Worm (Caenorhabditis elegans): ENCODE measurements around the gene syf-2.
A peak's percentile ranks its signal among the peaks of the same experiment; 100 is the strongest.

Gene syf-2

DNA sequence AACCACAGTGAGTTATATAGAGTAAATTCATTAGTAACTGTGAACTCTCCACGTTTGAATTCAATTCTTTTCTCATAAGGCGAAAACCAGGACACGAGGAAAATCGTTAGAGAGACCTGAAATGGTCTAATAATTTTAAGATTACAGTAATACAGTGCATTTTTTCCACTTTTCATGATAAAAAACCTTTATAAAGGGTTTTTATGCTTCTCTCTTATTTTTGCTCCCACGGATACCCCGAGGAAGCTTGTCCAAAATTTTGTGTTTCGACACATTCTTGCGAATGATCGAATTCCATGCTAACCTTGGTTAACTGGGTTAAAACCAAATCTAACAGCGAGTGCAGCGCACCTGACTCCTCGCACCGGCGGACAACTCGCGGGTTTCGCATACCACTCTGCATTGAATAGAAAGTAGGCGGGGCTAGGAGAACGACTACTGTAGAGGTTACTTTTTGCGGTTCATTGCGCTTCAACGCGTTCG is 21.6 kb downstream of the syf-2 start (continued):
- peak; percentile 60; the same call in 1 of the 2 replicates for TF ChIP-seq egl-43 (GFP tag; IDR thresholded peaks at IDR 0.05)
- no peak for TF ChIP-seq pqm-1 (tag; optimal IDR thresholded peaks at IDR 0.05)
- peak in 1 of 2 experiments; percentile 56 for TF ChIP-seq lsy-2 (tag; optimal IDR thresholded peaks at IDR 0.05)
- TF ChIP-seq zip-2 (tag; optimal IDR thresholded peaks at IDR 0.05): no peak
- TF ChIP-seq dmd-9 (GFP tag; IDR thresholded peaks at IDR 0.05): no peak
- peak; percentile 35 for TF ChIP-seq unc-130 (GFP tag; optimal IDR thresholded peaks at IDR 0.05)
- TF ChIP-seq zfp-3 (GFP tag; conservative IDR thresholded peaks at IDR 0.05): no peak
- no peak for TF ChIP-seq ZK546.5 (tag; optimal IDR thresholded peaks at IDR 0.05)
- no peak for TF ChIP-seq unc-62 (GFP tag; optimal IDR thresholded peaks at IDR 0.05 in 1 of 2)
- TF ChIP-seq unc-62 (tag; optimal IDR thresholded peaks at IDR 0.05): no peak
- TF ChIP-seq ceh-28 (tag; optimal IDR thresholded peaks at IDR 0.05): no peak
- TF ChIP-seq F37D6.2 (tag; optimal IDR thresholded peaks at IDR 0.05): no peak
- TF ChIP-seq skn-1 (tag; optimal IDR thresholded peaks at IDR 0.05): no peak
- TF ChIP-seq snpc-4 (tag; optimal IDR thresholded peaks at IDR 0.05): peak; percentile 82
- TF ChIP-seq D1046.2 (GFP tag; IDR thresholded peaks at IDR 0.05): no peak
- no peak; the same call in 1 of the 2 replicates for TF ChIP-seq lim-7 (GFP tag; IDR thresholded peaks at IDR 0.05)
- no peak for TF ChIP-seq ces-1 (GFP tag; optimal IDR thresholded peaks at IDR 0.05)
- no peak for TF ChIP-seq mxl-3 (GFP tag; optimal IDR thresholded peaks at IDR 0.05)
- TF ChIP-seq hif-1 (tag; optimal IDR thresholded peaks at IDR 0.05): no peak
- peak; percentile 56 for TF ChIP-seq lin-38 (GFP tag; IDR thresholded peaks at IDR 0.05)
- TF ChIP-seq zip-11 (GFP tag; IDR thresholded peaks at IDR 0.05): no peak
- no peak for TF ChIP-seq Y75B8A.6 (GFP tag; IDR thresholded peaks at IDR 0.05)
- TF ChIP-seq F49E8.2 (tag; optimal IDR thresholded peaks at IDR 0.05; ENCODE audit: borderline replicate concordance): peak; percentile 66
- TF ChIP-seq mdt-29 (GFP tag; IDR thresholded peaks at IDR 0.05): peak; percentile 80
- TF ChIP-seq T20F7.1 (GFP tag; optimal IDR thresholded peaks at IDR 0.05): no peak
- no peak for TF ChIP-seq ceh-82 (tag; optimal IDR thresholded peaks at IDR 0.05)
- no peak for TF ChIP-seq daf-12 (tag; optimal IDR thresholded peaks at IDR 0.05)
- TF ChIP-seq tag-97 (GFP tag; IDR thresholded peaks at IDR 0.05): no peak
- peak; percentile 50; the same call in 1 of the 2 replicates for TF ChIP-seq snpc-1.2 (GFP tag; IDR thresholded peaks at IDR 0.05)
- TF ChIP-seq madf-9 (GFP tag; conservative IDR thresholded peaks at IDR 0.05): no peak
- no peak for TF ChIP-seq lin-15B (tag; optimal IDR thresholded peaks at IDR 0.05)
- TF ChIP-seq T26A8.4 (GFP tag; IDR thresholded peaks at IDR 0.05): peak; percentile 88
- TF ChIP-seq nhr-10 (tag; optimal IDR thresholded peaks at IDR 0.05): no peak
- TF ChIP-seq zag-1 (tag; optimal IDR thresholded peaks at IDR 0.05): no peak
- no peak for TF ChIP-seq egl-27 (tag; optimal IDR thresholded peaks at IDR 0.05)
- peak; percentile 69 for TF ChIP-seq ama-1 (optimal IDR thresholded peaks at IDR 0.05)
- TF ChIP-seq rbr-2 (tag; optimal IDR thresholded peaks at IDR 0.05): no peak
- no peak for TF ChIP-seq F44E2.7 (GFP tag; IDR thresholded peaks at IDR 0.05)
- peak; percentile 79 for TF ChIP-seq aha-1 (tag)
- TF ChIP-seq arid-1 (GFP tag; conservative IDR thresholded peaks at IDR 0.05): peak; percentile 53
- TF ChIP-seq F10B5.3 (tag; optimal IDR thresholded peaks at IDR 0.05): peak; percentile 24
- peak; percentile 68; the same call in 1 of the 2 replicates for TF ChIP-seq dmd-8 (GFP tag; IDR thresholded peaks at IDR 0.05)
- no peak for TF ChIP-seq unc-39 (tag; optimal IDR thresholded peaks at IDR 0.05)
- TF ChIP-seq Y48G9A.11 (GFP tag; IDR thresholded peaks at IDR 0.05): peak; percentile 68
- TF ChIP-seq nhr-111 (GFP tag; optimal IDR thresholded peaks at IDR 0.05): no peak
- TF ChIP-seq Y105C5A.15 (GFP tag; IDR thresholded peaks at IDR 0.05): no peak

All from whole organism, L4 larva.